Worm (Caenorhabditis elegans): ENCODE results near the gene spe-42.

The spe-42 gene

ce11 chrV:11686877-11687276, 49.9 kb downstream of the spe-42 start, which contains the start of gene W05E10.2:
Gene W05E10.2, plus strand, starts transcription at chrV:11687177.
- TF ChIP-seq C16A3.4 (tag; optimal IDR thresholded peaks at IDR 0.05): no peak
- TF ChIP-seq fkh-10 (GFP tag; optimal IDR thresholded peaks at IDR 0.05): peak; percentile 15
- peak; percentile 25 for TF ChIP-seq lin-14 (GFP tag; optimal IDR thresholded peaks at IDR 0.05)
- peak; percentile 59 for TF ChIP-seq dsc-1 (tag; optimal IDR thresholded peaks at IDR 0.05)
